Worm (Caenorhabditis elegans) whole organism, L4/young adult: ENCODE results near the gene F09C12.2.

Experiments
- W03F9.2 ChIP-seq: fragments of 150-350 bp; optimal IDR thresholded peaks from 2 replicates; lab custom pipeline; 2014; ENCODE audit warnings: missing biosample characterization, missing genetic modification characterization
- dao-5 ChIP-seq: sonication (generic microtip); optimal IDR thresholded peaks from 2 replicates; lab custom pipeline; 2016; ENCODE audit warnings: missing genotype, missing genetic modification characterization, moderate library complexity, missing compliant biosample characterization
- him-1 ChIP-seq: sonication (generic microtip); optimal IDR thresholded peaks from 2 replicates; lab custom pipeline; 2016; ENCODE audit warnings: missing genotype, missing genetic modification reagents, missing genetic modification characterization, missing compliant biosample characterization

DNA sequence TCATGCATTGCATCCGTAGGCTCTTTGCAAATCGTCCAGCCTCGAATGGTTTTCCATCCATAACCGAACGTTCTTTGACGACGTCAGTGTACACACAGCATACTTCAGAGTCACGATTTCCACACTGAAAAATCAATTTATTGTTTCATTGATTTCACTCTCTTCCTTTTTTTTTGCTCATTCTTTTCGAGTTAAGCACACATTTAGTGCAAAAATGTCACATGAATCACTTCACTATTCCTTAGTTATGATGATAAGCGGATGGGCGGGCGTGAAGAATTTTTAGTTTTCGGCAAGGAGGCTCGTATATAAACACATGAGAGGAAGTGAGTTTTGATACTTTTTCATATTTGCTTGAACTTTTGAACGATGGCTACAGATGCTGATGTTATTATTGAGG lies 24.4 kb upstream of the F09C12.2 start, which contains the start of gene txt-9:
- TF ChIP-seq W03F9.2 (tag; lab: Kevin White, UChicago): no peak
- no peak for TF ChIP-seq him-1 (tag; lab: Kevin White, UChicago)
- TF ChIP-seq dao-5 (tag; lab: Kevin White, UChicago): no peak
